Fruit fly (Drosophila melanogaster) whole organism, pupa: ENCODE data around the gene CG5968.

Experiments used
- CG12605 ChIP-seq: fragments of 200-800 bp; sonication (Bioruptor generic); IDR thresholded peaks from 2 replicates; pipeline ENCODE4 v1.3.6; 2022; ENCODE audit warnings: missing biosample characterization, missing genetic modification characterization
- CG13204 ChIP-seq: fragments of 200-800 bp; sonication (Bioruptor generic); optimal IDR thresholded peaks from 2 replicates; lab custom pipeline; 2018; ENCODE audit warnings: missing biosample characterization, mild to moderate bottlenecking, missing genetic modification characterization, moderate library complexity
- CG15710 ChIP-seq: fragments of 200-800 bp; sonication (Bioruptor generic); optimal IDR thresholded peaks from 2 replicates; lab custom pipeline; 2018; ENCODE audit warnings: missing biosample characterization, mild to moderate bottlenecking, missing genetic modification characterization, moderate library complexity
- CG8159 ChIP-seq: fragments of 200-800 bp; sonication (Bioruptor generic); optimal IDR thresholded peaks from 3 replicates; lab custom pipeline; 2018; ENCODE audit warnings: missing biosample characterization, mild to moderate bottlenecking, missing genetic modification characterization, moderate library complexity
- CG8301 ChIP-seq: fragments of 200-800 bp; sonication (Bioruptor generic); optimal IDR thresholded peaks from 2 replicates; lab custom pipeline; 2018; ENCODE audit warnings: missing biosample characterization, mild to moderate bottlenecking, missing genetic modification characterization
- D1 ChIP-seq: fragments of 200-800 bp; sonication (Bioruptor generic); optimal IDR thresholded peaks from 2 replicates; lab custom pipeline; 2018; ENCODE audit warnings: missing biosample characterization, mild to moderate bottlenecking, missing genetic modification characterization, moderate library complexity
- EcR ChIP-seq: fragments of 200-800 bp; sonication (Bioruptor generic); optimal IDR thresholded peaks from 3 replicates; lab custom pipeline; 2019; ENCODE audit warnings: missing biosample characterization, missing genetic modification characterization, mild to moderate bottlenecking, moderate library complexity, missing genetic modification reagents
- Ets98B ChIP-seq: fragments of 200-800 bp; sonication (Bioruptor generic); IDR thresholded peaks from 2 replicates; pipeline ENCODE4 v1.3.6; 2022; ENCODE audit warnings: missing biosample characterization, missing genetic modification characterization
- Pif1A ChIP-seq: fragments of 200-800 bp; sonication (Bioruptor generic); optimal IDR thresholded peaks from 3 replicates; lab custom pipeline; 2016; ENCODE audit warnings: missing biosample characterization, missing genetic modification characterization
- Pif1B ChIP-seq: fragments of 200-800 bp; sonication (Bioruptor generic); optimal IDR thresholded peaks from 3 replicates; lab custom pipeline; 2016; ENCODE audit warnings: missing biosample characterization, missing genetic modification characterization
- Snoo ChIP-seq: fragments of 200-800 bp; sonication (Bioruptor generic); optimal IDR thresholded peaks from 3 replicates; lab custom pipeline; 2017; ENCODE audit warnings: missing biosample characterization, mild to moderate bottlenecking, missing genetic modification characterization, inconsistent platforms
- fd96Ca ChIP-seq: fragments of 200-800 bp; sonication (Bioruptor generic); IDR thresholded peaks from 3 replicates; pipeline ENCODE4 v1.3.6; 2022; ENCODE audit warnings: missing biosample characterization, missing genetic modification characterization
- gl ChIP-seq: fragments of 200-800 bp; sonication (Bioruptor generic); optimal IDR thresholded peaks from 2 replicates; lab custom pipeline; 2018; ENCODE audit warnings: missing biosample characterization, mild to moderate bottlenecking, missing genetic modification characterization
- rn ChIP-seq: fragments of 200-800 bp; sonication (Bioruptor generic); IDR thresholded peaks from 2 replicates; pipeline ENCODE4 v1.3.6; 2022; ENCODE audit warnings: missing biosample characterization, missing genetic modification characterization

- TF ChIP-seq CG15710 (tag; lab: Kevin White, UChicago) = no peak
- TF ChIP-seq EcR (GFP tag; lab: Kevin White, UChicago) = no peak
- no peak for TF ChIP-seq Pif1B (GFP tag; lab: Kevin White, UChicago)
- no peak for TF ChIP-seq D1
- no peak for TF ChIP-seq Snoo (tag; lab: Kevin White, UChicago)
- no peak for TF ChIP-seq Ets98B
- no peak for TF ChIP-seq CG8301
- TF ChIP-seq fd96Ca (GFP tag; lab: Robert Waterston, UW) = no peak
- no peak for TF ChIP-seq rn (GFP tag; lab: Robert Waterston, UW)
- TF ChIP-seq CG8159 (tag; lab: Kevin White, UChicago) = no peak
- TF ChIP-seq CG12605 (GFP tag; lab: Robert Waterston, UW) = no peak
- no peak for TF ChIP-seq gl (tag; lab: Kevin White, UChicago)
- TF ChIP-seq CG13204 (GFP tag; lab: Kevin White, UChicago) = no peak
- no peak for TF ChIP-seq Pif1A (GFP tag; lab: Kevin White, UChicago)
Observed at dm6 chr2L:16528493-16528892, 21.3 kb downstream of the CG5968 start.
